Worm (Caenorhabditis elegans) whole organism, late embryonic: ENCODE results near the gene oac-11.
"Not testable (repeated sequence)": the region's sequence is repeated elsewhere in the genome, so short reads cannot be mapped to it uniquely, and the experiment has no call there.

Source experiments
- C08G9.2 ChIP-seq: sonication (generic microtip); optimal IDR thresholded peaks from 2 replicates; lab custom pipeline; 2016; ENCODE audit warnings: mild to moderate bottlenecking, missing genetic modification characterization, moderate library complexity, missing compliant biosample characterization
- F13H6.1 ChIP-seq: sonication (generic microtip); optimal IDR thresholded peaks from 2 replicates; lab custom pipeline; 2016; ENCODE audit warnings: missing genetic modification characterization, missing compliant biosample characterization
- T23F11.4 ChIP-seq: fragments of 200-800 bp; sonication (Bioruptor generic); optimal IDR thresholded peaks from 2 replicates; lab custom pipeline; 2018; ENCODE audit warnings: mild to moderate bottlenecking, missing genetic modification characterization, missing compliant biosample characterization
- ahr-1 ChIP-seq: sonication (generic microtip); optimal IDR thresholded peaks from 2 replicates; lab custom pipeline; 2016; ENCODE audit warnings: missing genetic modification characterization, missing compliant biosample characterization
- ceh-14 ChIP-seq: sonication (generic microtip); optimal IDR thresholded peaks from 2 replicates; lab custom pipeline; 2016; ENCODE audit warnings: missing genotype, missing genetic modification characterization, missing compliant biosample characterization
- ceh-22 ChIP-seq: sonication (generic microtip); optimal IDR thresholded peaks from 2 replicates; lab custom pipeline; 2017; ENCODE audit warnings: missing biosample characterization, missing genetic modification characterization
- ceh-30 ChIP-seq: fragments of 150-350 bp; optimal IDR thresholded peaks from 2 replicates; lab custom pipeline; 2014; ENCODE audit warnings: missing biosample characterization, missing genetic modification characterization
- ceh-45 ChIP-seq: fragments of 200-800 bp; sonication (Bioruptor generic); IDR thresholded peaks from 2 replicates; pipeline ENCODE4 v1.3.6; 2022; ENCODE audit warnings: missing genetic modification reagents, missing genetic modification characterization, missing compliant biosample characterization
- ceh-9 ChIP-seq: sonication (generic microtip); optimal IDR thresholded peaks from 2 replicates; lab custom pipeline; 2016; ENCODE audit warnings: mild to moderate bottlenecking, missing genetic modification characterization, inconsistent platforms, missing compliant biosample characterization
- che-1 ChIP-seq: sonication (generic microtip); optimal IDR thresholded peaks from 2 replicates; lab custom pipeline; 2016; ENCODE audit warnings: mild to moderate bottlenecking, missing genetic modification characterization, missing compliant biosample characterization
- dve-1 ChIP-seq: sonication (generic microtip); optimal IDR thresholded peaks from 2 replicates; lab custom pipeline; 2017; ENCODE audit warnings: antibody characterized with exemption, mild to moderate bottlenecking, missing genetic modification characterization, missing compliant biosample characterization
- elt-2 ChIP-seq: sonication (generic microtip); optimal IDR thresholded peaks from 2 replicates; lab custom pipeline; 2016; ENCODE audit warnings: missing genetic modification reagents, missing genetic modification characterization, missing compliant biosample characterization
- eyg-1 ChIP-seq: sonication (generic microtip); optimal IDR thresholded peaks from 2 replicates; lab custom pipeline; 2016; ENCODE audit warnings: missing genotype, missing genetic modification characterization, missing compliant biosample characterization
- fax-1 ChIP-seq: sonication (generic microtip); optimal IDR thresholded peaks from 2 replicates; lab custom pipeline; 2016; ENCODE audit warnings: missing genotype, missing genetic modification characterization, missing compliant biosample characterization
- fkh-10 ChIP-seq: fragments of 150-350 bp; optimal IDR thresholded peaks from 2 replicates; lab custom pipeline; 2014; ENCODE audit warnings: missing biosample characterization, missing genetic modification reagents, missing genetic modification characterization
- hlh-13 ChIP-seq: fragments of 200-800 bp; sonication (Bioruptor generic); optimal IDR thresholded peaks from 2 replicates; lab custom pipeline; 2018; ENCODE audit warnings: mild to moderate bottlenecking, missing genetic modification characterization, missing compliant biosample characterization
- hlh-15 ChIP-seq: sonication (generic microtip); optimal IDR thresholded peaks from 2 replicates; lab custom pipeline; 2016; ENCODE audit warnings: missing genetic modification characterization, missing compliant biosample characterization
- hlh-6 ChIP-seq: sonication (generic microtip); optimal IDR thresholded peaks from 2 replicates; lab custom pipeline; 2016; ENCODE audit warnings: missing genotype, missing genetic modification characterization, missing compliant biosample characterization
- hlh-8 ChIP-seq: sonication (generic microtip); optimal IDR thresholded peaks from 2 replicates; lab custom pipeline; 2016; ENCODE audit warnings: missing genotype, missing genetic modification characterization, missing compliant biosample characterization
- lin-11 ChIP-seq: fragments of 200-800 bp; sonication (Bioruptor generic); optimal IDR thresholded peaks from 2 replicates; lab custom pipeline; 2018; ENCODE audit warnings: mild to moderate bottlenecking, missing genetic modification characterization, missing compliant biosample characterization
- madf-2 ChIP-seq: sonication (generic microtip); optimal IDR thresholded peaks from 2 replicates; lab custom pipeline; 2017; ENCODE audit warnings: missing genetic modification characterization, missing compliant biosample characterization
- mec-3 ChIP-seq: sonication (generic microtip); optimal IDR thresholded peaks from 2 replicates; lab custom pipeline; 2016; ENCODE audit warnings: borderline replicate concordance, missing genetic modification characterization, missing compliant biosample characterization
- nhr-11 ChIP-seq: fragments of 150-350 bp; optimal IDR thresholded peaks from 2 replicates; lab custom pipeline; 2014; ENCODE audit warnings: missing biosample characterization, missing genetic modification characterization
- nhr-232 ChIP-seq: sonication (generic microtip); optimal IDR thresholded peaks from 2 replicates; lab custom pipeline; 2016; ENCODE audit warnings: missing genetic modification characterization, missing compliant biosample characterization
- npax-4 ChIP-seq: sonication (generic microtip); optimal IDR thresholded peaks from 2 replicates; lab custom pipeline; 2016; ENCODE audit warnings: missing genetic modification characterization, missing compliant biosample characterization
- odd-2 ChIP-seq: sonication (generic microtip); optimal IDR thresholded peaks from 2 replicates; lab custom pipeline; 2017; ENCODE audit warnings: antibody characterized with exemption, mild to moderate bottlenecking, missing genetic modification characterization, missing compliant biosample characterization
- pat-9 ChIP-seq: fragments of 200-800 bp; sonication (Bioruptor generic); optimal IDR thresholded peaks from 2 replicates; lab custom pipeline; 2018; ENCODE audit warnings: mild to moderate bottlenecking, missing genetic modification characterization, moderate library complexity, missing compliant biosample characterization
- pax-1 ChIP-seq: fragments of 150-350 bp; optimal IDR thresholded peaks from 2 replicates; lab custom pipeline; 2014; ENCODE audit warnings: missing biosample characterization, missing genetic modification characterization
- ref-2 ChIP-seq: sonication (generic microtip); optimal IDR thresholded peaks from 2 replicates; lab custom pipeline; 2016; ENCODE audit warnings: missing genetic modification characterization, missing compliant biosample characterization
- syd-9 ChIP-seq: sonication (generic microtip); optimal IDR thresholded peaks from 2 replicates; lab custom pipeline; 2016; ENCODE audit warnings: mild to moderate bottlenecking, missing genetic modification characterization, moderate library complexity, missing compliant biosample characterization
- ttx-3 ChIP-seq: sonication (generic microtip); optimal IDR thresholded peaks from 2 replicates; lab custom pipeline; 2016; ENCODE audit warnings: missing genetic modification reagents, missing genetic modification characterization, missing compliant biosample characterization
- unc-42 ChIP-seq: sonication (generic microtip); optimal IDR thresholded peaks from 2 replicates; lab custom pipeline; 2016; ENCODE audit warnings: missing genotype, missing genetic modification characterization, missing compliant biosample characterization
- ztf-16 ChIP-seq: sonication (generic microtip); optimal IDR thresholded peaks from 2 replicates; lab custom pipeline; 2017; ENCODE audit warnings: missing genetic modification characterization, missing compliant biosample characterization

The oac-11 gene

DNA sequence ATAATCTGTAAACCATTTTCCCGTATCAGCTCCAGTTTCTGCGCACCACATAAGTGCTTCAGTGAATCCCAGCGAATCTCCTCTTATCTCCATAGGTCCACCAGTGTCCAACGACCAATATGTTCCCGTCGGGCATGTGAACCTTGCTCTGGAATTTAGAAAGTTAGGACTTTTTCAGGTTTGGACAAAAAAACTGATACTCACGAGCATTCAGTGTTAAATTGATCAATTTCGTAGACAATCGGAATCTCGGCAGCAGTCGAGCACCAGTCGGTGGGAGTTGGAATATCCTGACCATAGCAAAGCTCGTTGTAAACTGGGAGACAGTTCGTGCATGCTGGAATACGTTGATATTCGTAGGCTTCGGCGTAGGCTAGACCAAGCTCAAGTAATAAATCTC lies 31.1 kb downstream of the oac-11 start:
- TF ChIP-seq che-1 (tag; lab: Kevin White, UChicago): no peak

DNA sequence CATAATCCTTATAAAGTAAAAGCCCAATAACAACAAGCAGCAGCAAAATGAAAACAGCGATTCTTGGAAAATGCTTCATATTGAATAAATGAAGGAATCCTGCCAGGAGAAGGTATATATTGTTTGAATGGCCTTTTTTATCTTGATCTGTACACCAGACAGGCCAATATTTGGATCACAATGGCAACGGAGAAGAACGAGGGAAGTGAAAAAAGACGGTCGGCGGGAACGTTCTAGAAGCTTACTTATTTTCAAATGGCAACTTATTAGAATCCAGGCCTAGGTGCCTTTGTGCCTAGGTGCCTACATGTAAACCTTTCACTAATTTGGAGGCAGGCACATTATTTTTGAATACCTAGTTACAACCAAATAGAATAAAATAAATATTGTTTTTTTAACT lies 32.9 kb downstream of the oac-11 start, which contains the start of gene F54D10.8:
Gene F54D10.8, minus strand, starts transcription at position 101 of the 400 bp plus-strand sequence.
- TF ChIP-seq hlh-15 (no peak), F13H6.1 (tag; lab: Kevin White, UChicago) (no peak)

DNA sequence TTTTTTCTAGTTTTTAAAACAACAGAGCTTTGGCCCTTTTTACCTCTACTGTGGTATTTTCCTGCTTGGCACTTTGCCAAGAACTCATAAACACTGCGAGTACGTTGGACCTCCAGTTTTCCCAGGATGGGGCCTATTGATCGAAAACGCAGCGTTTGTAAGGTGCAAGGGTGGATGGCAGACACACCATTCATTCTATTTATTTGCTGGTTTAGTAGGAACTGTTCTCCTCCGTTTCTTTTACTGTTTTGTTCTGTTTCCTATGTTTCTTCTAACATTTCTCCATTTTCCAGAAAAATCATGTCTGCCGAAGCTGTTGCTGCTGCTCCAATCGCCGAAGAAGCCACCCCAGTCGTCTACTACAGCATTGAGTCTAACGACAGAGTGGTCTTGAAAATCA lies 36.9 kb downstream of the oac-11 start, which contains the start of gene skr-15:
Gene skr-15, plus strand, starts transcription at position 301 of the 400 bp plus-strand sequence.
- TF ChIP-seq ceh-14 (tag; lab: Kevin White, UChicago) (no peak), C08G9.2 (tag; lab: Kevin White, UChicago) (no peak), ceh-30 (no peak)
- TF ChIP-seq, all 69 proteins: peak for 0

DNA sequence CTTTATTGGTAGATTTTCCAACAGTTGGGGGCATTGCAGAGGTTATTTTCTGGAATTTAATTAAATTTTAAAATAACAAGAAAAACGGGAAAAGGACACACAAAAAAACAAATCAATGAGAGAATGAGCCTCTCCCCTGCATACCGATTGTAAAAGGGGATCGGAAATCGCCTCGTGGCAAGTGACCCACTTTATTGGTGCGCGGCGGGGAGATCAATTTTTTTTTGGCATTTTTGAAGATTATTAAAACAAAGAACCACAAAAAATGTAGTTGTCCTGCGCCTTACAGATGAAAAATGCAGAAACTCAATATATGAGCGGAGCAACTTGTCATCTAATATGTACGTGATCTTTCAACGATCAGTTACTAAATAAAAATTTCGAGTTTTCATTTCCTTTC lies 39.5 kb downstream of the oac-11 start, which contains the start of gene F54D10.7:
Gene F54D10.7, minus strand, starts transcription at position 49 of the 400 bp plus-strand sequence.
- TF ChIP-seq fkh-10 (GFP tag; lab: Kevin White, UChicago) (no peak), ref-2 (tag; lab: Kevin White, UChicago) (no peak), unc-42 (tag; lab: Kevin White, UChicago) (no peak), odd-2 (no peak), dve-1 (no peak), nhr-232 (tag; lab: Kevin White, UChicago) (no peak), npax-4 (tag; lab: Kevin White, UChicago) (no peak), syd-9 (tag; lab: Kevin White, UChicago) (no peak), ceh-22 (tag; lab: Kevin White, UChicago) (no peak)

DNA sequence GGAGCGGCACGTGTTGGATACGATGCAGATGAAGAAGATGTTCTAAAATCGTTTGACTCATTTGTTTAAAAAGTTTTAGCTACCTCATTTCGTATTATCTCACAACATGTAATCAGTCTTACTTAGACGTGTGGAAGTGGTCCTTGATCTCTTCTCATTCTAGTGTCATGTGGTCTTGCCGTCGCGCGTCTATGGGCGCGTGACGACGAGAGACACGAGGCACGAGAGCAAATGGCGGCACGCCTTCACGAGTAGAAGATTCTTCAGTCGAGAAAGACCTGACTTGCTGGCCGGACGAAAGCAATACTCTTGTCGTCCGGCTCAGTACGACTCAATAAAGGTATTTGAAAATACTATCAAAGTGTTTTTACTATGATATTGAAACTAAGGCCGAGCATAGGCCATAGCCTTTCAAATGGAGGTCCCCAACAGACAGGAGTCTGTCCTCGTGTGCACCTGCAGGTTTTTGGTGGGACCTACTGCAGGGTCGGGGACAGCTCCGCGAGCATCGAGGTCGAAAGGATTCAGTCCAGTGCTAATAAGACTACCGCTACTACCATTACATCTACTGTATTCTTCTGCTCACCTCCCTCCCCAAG lies 44.4 kb downstream of the oac-11 start, which contains the start of gene fbxa-24:
Gene fbxa-24, plus strand, starts transcription at position 276 of the 599 bp plus-strand sequence.
- TF ChIP-seq mec-3; madf-2 (tag; lab: Kevin White, UChicago); dve-1: not testable (repeated sequence)

DNA sequence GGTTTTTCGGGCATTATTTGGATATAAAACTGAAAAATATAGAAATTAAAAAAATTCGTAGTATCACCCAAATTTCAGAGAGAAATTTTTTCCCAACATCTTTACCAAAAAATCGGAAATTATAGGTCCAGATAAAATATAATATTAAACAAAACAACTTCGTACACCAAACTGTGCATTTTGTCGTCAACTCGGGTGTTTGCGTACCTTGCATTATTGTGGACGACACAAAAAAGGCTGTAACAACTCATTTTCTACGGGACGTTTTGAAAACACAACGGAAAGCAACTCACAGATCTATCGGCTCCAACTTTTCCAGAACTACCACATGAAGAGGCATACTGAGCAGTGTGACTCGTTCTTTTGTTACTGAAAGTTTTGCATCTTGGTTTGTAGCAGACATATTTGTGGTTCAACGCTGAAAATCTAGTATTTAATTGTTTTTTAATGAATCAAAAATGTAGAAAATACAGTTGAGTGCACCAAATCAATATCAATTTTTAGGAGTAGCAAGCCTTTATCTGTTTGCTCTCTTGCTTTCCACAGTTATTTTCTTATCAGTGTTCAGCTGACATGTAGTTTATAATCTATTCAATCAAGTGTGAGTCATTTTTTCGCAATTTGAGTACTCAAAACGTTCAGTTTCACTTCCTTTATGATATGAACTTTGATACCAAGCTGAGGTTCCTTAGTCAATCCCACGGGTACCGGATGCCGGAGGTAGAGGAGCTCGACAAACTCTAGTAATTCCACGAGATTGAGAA lies 45.1 kb downstream of the oac-11 start:
- TF ChIP-seq hlh-6 (no peak), elt-2 (peak; percentile 33)

DNA sequence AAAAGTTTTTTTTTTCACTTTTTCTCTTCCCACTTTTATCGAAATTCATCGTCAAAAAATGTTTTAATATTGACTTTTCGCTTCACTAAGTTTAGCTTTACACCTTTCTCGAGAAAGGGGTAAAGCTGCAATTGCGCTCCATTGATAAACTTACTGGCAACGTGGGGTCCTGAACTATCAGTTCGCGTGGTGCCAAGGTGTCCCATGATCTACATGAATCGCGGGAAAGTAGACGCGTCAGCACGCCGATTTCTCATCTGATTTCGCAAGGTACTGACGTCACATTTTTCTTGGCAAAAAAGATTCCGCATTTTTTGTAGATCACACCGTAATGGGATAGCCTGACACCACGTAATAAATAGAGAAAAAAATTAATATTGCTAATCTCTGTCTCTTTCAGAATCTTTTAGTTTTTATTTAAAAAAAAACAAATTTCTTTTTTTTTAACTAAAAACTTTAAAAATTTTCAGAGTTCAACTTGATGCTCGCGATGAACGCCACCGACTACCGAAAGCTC lies 48.9 kb downstream of the oac-11 start, which contains the start of gene lido-15:
Gene lido-15, plus strand, starts transcription at position 467 of the 517 bp plus-strand sequence.
- TF ChIP-seq eyg-1 (tag; lab: Kevin White, UChicago) (no peak), ttx-3 (no peak), ceh-9 (tag; lab: Kevin White, UChicago) (no peak), nhr-11 (tag; lab: Kevin White, UChicago) (no peak), C08G9.2 (tag; lab: Kevin White, UChicago) (no peak), dve-1 (no peak), ceh-45 (GFP tag; lab: Robert Waterston, UW) (no peak), lin-11 (tag; lab: Kevin White, UChicago) (no peak), pat-9 (tag; lab: Kevin White, UChicago) (no peak), ahr-1 (tag; lab: Kevin White, UChicago) (no peak), hlh-8 (tag; lab: Kevin White, UChicago) (no peak), hlh-13 (no peak), elt-2 (no peak), pax-1 (no peak), T23F11.4 (GFP tag; lab: Kevin White, UChicago) (no peak), madf-2 (tag; lab: Kevin White, UChicago) (no peak), fax-1 (tag; lab: Kevin White, UChicago) (no peak), ztf-16 (tag; lab: Kevin White, UChicago) (no peak)
